Worm (Caenorhabditis elegans) whole organism, young adult: Measurements from ENCODE around the gene srz-18.

Experiments used
- D2030.7 ChIP-seq: fragments of 200-800 bp; sonication (Bioruptor generic); IDR thresholded peaks from 2 replicates; pipeline ENCODE4 v1.3.6; 2022; ENCODE audit warnings: missing genetic modification reagents, missing genetic modification characterization, missing compliant biosample characterization
- Y79H2A.3 ChIP-seq: fragments of 200-800 bp; sonication (Bioruptor generic); conservative IDR thresholded peaks from 2 replicates; pipeline ENCODE4 v1.3.6; 2022; ENCODE audit warnings: missing genetic modification reagents, missing genetic modification characterization, missing compliant biosample characterization
- ZK185.1 ChIP-seq: sonication (generic microtip); optimal IDR thresholded peaks from 2 replicates; lab custom pipeline; 2016; ENCODE audit warnings: mild to moderate bottlenecking, missing genetic modification characterization, missing compliant biosample characterization; ENCODE audit not compliant: poor library complexity, severe bottlenecking
- ama-1 ChIP-seq, 3 experiments: fragments of 150-350 bp in 1 of 3; sonication (generic microtip) in 2 of 3; optimal IDR thresholded peaks; 2 replicates each; lab custom pipeline; 2014 to 2018; ENCODE audit warnings: missing biosample characterization in 2 of 3, missing genetic modification characterization in 2 of 3, missing genetic modification reagents in 2 of 3
- aptf-2 ChIP-seq: fragments of 200-800 bp; sonication (Bioruptor generic); conservative IDR thresholded peaks from 2 replicates; pipeline ENCODE4 v1.3.6; 2022; ENCODE audit warnings: missing genetic modification reagents, missing genetic modification characterization, missing compliant biosample characterization
- athp-1 ChIP-seq: sonication (generic microtip); optimal IDR thresholded peaks from 2 replicates; lab custom pipeline; 2017; ENCODE audit warnings: mild to moderate bottlenecking, missing genetic modification characterization, missing compliant biosample characterization
- attf-3 ChIP-seq: fragments of 200-800 bp; sonication (Bioruptor generic); conservative IDR thresholded peaks from 2 replicates; pipeline ENCODE4 v1.3.6; 2022; ENCODE audit warnings: missing genetic modification reagents, missing genetic modification characterization, missing compliant biosample characterization
- ceh-91 ChIP-seq: fragments of 200-800 bp; sonication (Bioruptor generic); IDR thresholded peaks from 2 replicates; pipeline ENCODE4 v1.3.6; 2022; ENCODE audit warnings: missing genetic modification reagents, missing genetic modification characterization, missing compliant biosample characterization
- ets-4 ChIP-seq: fragments of 200-800 bp; sonication (Bioruptor generic); optimal IDR thresholded peaks from 2 replicates; lab custom pipeline; 2018; ENCODE audit warnings: mild to moderate bottlenecking, missing genetic modification characterization, missing compliant biosample characterization
- mcd-1 ChIP-seq: fragments of 200-800 bp; sonication (Bioruptor generic); IDR thresholded peaks from 2 replicates; pipeline ENCODE4 v1.3.6; 2022; ENCODE audit warnings: missing genetic modification reagents, missing genetic modification characterization, missing compliant biosample characterization
- mxl-1 ChIP-seq: sonication (generic microtip); optimal IDR thresholded peaks from 2 replicates; lab custom pipeline; 2016; ENCODE audit warnings: missing genetic modification characterization, missing compliant biosample characterization
- snpc-4 ChIP-seq, 5 experiments: fragments of 150-350 bp in 1 of 5; sonication (generic microtip) in 4 of 5; optimal IDR thresholded peaks; 2 replicates each; lab custom pipeline; 2014 to 2018; ENCODE audit warnings: missing genetic modification characterization in 5 of 5, missing biosample characterization in 3 of 5, antibody characterized with exemption in 2 of 5, mild to moderate bottlenecking in 2 of 5, missing compliant biosample characterization in 2 of 5, missing genotype in 2 of 5, moderate library complexity in 2 of 5, missing genetic modification reagents in 1 of 5

DNA sequence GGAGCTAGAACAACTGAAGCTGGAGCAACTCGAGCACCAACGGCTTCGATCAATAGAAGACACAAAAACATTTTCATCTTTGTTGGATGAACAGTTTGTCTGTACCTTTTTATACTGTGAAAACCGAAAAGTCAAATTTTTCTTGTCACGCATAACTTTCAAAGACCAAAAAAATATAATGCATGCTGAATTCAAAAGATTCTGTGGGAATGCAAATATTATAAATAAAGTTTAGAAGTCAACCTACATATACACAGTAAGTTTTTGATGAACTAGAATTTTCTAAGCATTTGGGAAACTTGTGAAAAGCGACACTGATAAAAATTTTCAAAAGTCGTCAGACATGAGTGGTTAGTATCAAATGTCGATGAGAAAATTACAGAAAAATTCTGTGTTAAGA, 7.1 kb downstream of the srz-18 start, which contains the start of gene F46B3.15:
- no peak for TF ChIP-seq mcd-1 (GFP tag; lab: Robert Waterston, UW)
- no peak for TF ChIP-seq athp-1
- no peak for TF ChIP-seq D2030.7 (GFP tag; lab: Robert Waterston, UW)
- no peak for TF ChIP-seq ZK185.1
- no peak for TF ChIP-seq snpc-4 (GFP tag; optimal IDR thresholded peaks at IDR 0.05; lab: Kevin White, UChicago)
- TF ChIP-seq snpc-4 (tag; optimal IDR thresholded peaks at IDR 0.05; lab: Kevin White, UChicago): no peak
- no peak for TF ChIP-seq ama-1 (optimal IDR thresholded peaks at IDR 0.05; lab: Kevin White, UChicago)
- no peak for TF ChIP-seq ama-1 (GFP tag; optimal IDR thresholded peaks at IDR 0.05; lab: Kevin White, UChicago)
- no peak for TF ChIP-seq aptf-2 (GFP tag; lab: Robert Waterston, UW)
- TF ChIP-seq ceh-91 (GFP tag; lab: Robert Waterston, UW): no peak
- no peak for TF ChIP-seq ets-4 (GFP tag; lab: Kevin White, UChicago)
- no peak for TF ChIP-seq Y79H2A.3 (GFP tag; lab: Robert Waterston, UW)
- TF ChIP-seq mxl-1 (tag; lab: Kevin White, UChicago): no peak
- no peak for TF ChIP-seq attf-3 (GFP tag; lab: Robert Waterston, UW)
